Worm (Caenorhabditis elegans) whole organism, young adult: ENCODE results near the gene ntr-2.

Experiments
- B0019.2 ChIP-seq: fragments of 200-800 bp; sonication (Bioruptor generic); conservative IDR thresholded peaks from 2 replicates; pipeline ENCODE4 v1.3.6; 2022; ENCODE audit warnings: missing genetic modification reagents, missing genetic modification characterization, missing compliant biosample characterization
- B0035.1 ChIP-seq: sonication (generic microtip); optimal IDR thresholded peaks from 2 replicates; lab custom pipeline; 2016; ENCODE audit warnings: missing genetic modification characterization, mild to moderate bottlenecking, missing compliant biosample characterization, missing genotype, missing genetic modification reagents
- B0336.3 ChIP-seq: fragments of 200-800 bp; sonication (Bioruptor generic); IDR thresholded peaks from 2 replicates; pipeline ENCODE4 v1.3.6; 2022; ENCODE audit warnings: missing genetic modification characterization, missing compliant biosample characterization
- C06A6.2 ChIP-seq: fragments of 200-800 bp; sonication (Bioruptor generic); conservative IDR thresholded peaks from 2 replicates; pipeline ENCODE4 v1.3.6; 2022; ENCODE audit warnings: missing genetic modification characterization, missing compliant biosample characterization
- F10E7.11 ChIP-seq: sonication (generic microtip); optimal IDR thresholded peaks from 2 replicates; lab custom pipeline; 2017; ENCODE audit warnings: mild to moderate bottlenecking, missing genetic modification characterization, moderate library complexity, missing compliant biosample characterization
- F22D6.2 ChIP-seq: sonication (generic microtip); optimal IDR thresholded peaks from 2 replicates; lab custom pipeline; 2016; ENCODE audit warnings: mild to moderate bottlenecking, missing genetic modification characterization, missing compliant biosample characterization
- F33H1.4 ChIP-seq: fragments of 200-800 bp; sonication (Bioruptor generic); IDR thresholded peaks from 2 replicates; pipeline ENCODE4 v1.3.6; 2022; ENCODE audit warnings: missing genetic modification reagents, missing genetic modification characterization, missing compliant biosample characterization
- F52B5.7 ChIP-seq: sonication (generic microtip); optimal IDR thresholded peaks from 2 replicates; lab custom pipeline; 2016; ENCODE audit warnings: mild to moderate bottlenecking, missing genetic modification characterization, missing compliant biosample characterization
- F57A8.1 ChIP-seq: fragments of 200-800 bp; sonication (Bioruptor generic); optimal IDR thresholded peaks from 2 replicates; lab custom pipeline; 2018; ENCODE audit warnings: mild to moderate bottlenecking, missing genetic modification characterization, moderate library complexity, missing compliant biosample characterization
- Y56A3A.18 ChIP-seq: fragments of 200-800 bp; sonication (Bioruptor generic); IDR thresholded peaks from 2 replicates; pipeline ENCODE4 v1.3.6; 2022; ENCODE audit warnings: missing genetic modification reagents, missing genetic modification characterization, missing compliant biosample characterization
- Y79H2A.3 ChIP-seq: fragments of 200-800 bp; sonication (Bioruptor generic); conservative IDR thresholded peaks from 2 replicates; pipeline ENCODE4 v1.3.6; 2022; ENCODE audit warnings: missing genetic modification reagents, missing genetic modification characterization, missing compliant biosample characterization
- athp-1 ChIP-seq: sonication (generic microtip); optimal IDR thresholded peaks from 2 replicates; lab custom pipeline; 2017; ENCODE audit warnings: mild to moderate bottlenecking, missing genetic modification characterization, missing compliant biosample characterization
- bed-2 ChIP-seq: fragments of 200-800 bp; sonication (Bioruptor generic); IDR thresholded peaks from 2 replicates; pipeline ENCODE4 v1.3.6; 2022; ENCODE audit warnings: missing genetic modification reagents, missing genetic modification characterization, missing compliant biosample characterization
- ceh-27 ChIP-seq: fragments of 200-800 bp; sonication (Bioruptor generic); optimal IDR thresholded peaks from 2 replicates; lab custom pipeline; 2018; ENCODE audit warnings: mild to moderate bottlenecking, missing genetic modification characterization, moderate library complexity, missing compliant biosample characterization
- ceh-79 ChIP-seq: sonication (generic microtip); optimal IDR thresholded peaks from 2 replicates; lab custom pipeline; 2017; ENCODE audit warnings: mild to moderate bottlenecking, missing genetic modification characterization, missing compliant biosample characterization
- dpff-1 ChIP-seq: sonication (generic microtip); optimal IDR thresholded peaks from 2 replicates; lab custom pipeline; 2017; ENCODE audit warnings: mild to moderate bottlenecking, missing genetic modification characterization, missing compliant biosample characterization
- dpl-1 ChIP-seq: fragments of 150-350 bp; optimal IDR thresholded peaks from 2 replicates; lab custom pipeline; 2014; ENCODE audit warnings: missing biosample characterization, missing genetic modification reagents, missing genetic modification characterization
- ets-4 ChIP-seq: fragments of 200-800 bp; sonication (Bioruptor generic); optimal IDR thresholded peaks from 2 replicates; lab custom pipeline; 2018; ENCODE audit warnings: mild to moderate bottlenecking, missing genetic modification characterization, missing compliant biosample characterization
- hlh-26 ChIP-seq: fragments of 200-800 bp; sonication (Bioruptor generic); conservative IDR thresholded peaks from 2 replicates; pipeline ENCODE4 v1.3.6; 2022; ENCODE audit warnings: missing genetic modification reagents, missing genetic modification characterization, missing compliant biosample characterization
- hmg-20 ChIP-seq: fragments of 200-800 bp; sonication (Bioruptor generic); IDR thresholded peaks from 2 replicates; pipeline ENCODE4 v1.3.6; 2022; ENCODE audit warnings: missing genetic modification reagents, missing genetic modification characterization, missing compliant biosample characterization
- lin-54 ChIP-seq: fragments of 200-800 bp; sonication (Bioruptor generic); optimal IDR thresholded peaks from 2 replicates; lab custom pipeline; 2018; ENCODE audit warnings: mild to moderate bottlenecking, missing genetic modification characterization, missing compliant biosample characterization
- lir-1 ChIP-seq: fragments of 200-800 bp; sonication (Bioruptor generic); conservative IDR thresholded peaks from 2 replicates; pipeline ENCODE4 v1.3.6; 2022; ENCODE audit warnings: missing genetic modification reagents, missing genetic modification characterization, missing compliant biosample characterization
- madf-3 ChIP-seq: fragments of 200-800 bp; sonication (Bioruptor generic); IDR thresholded peaks from 2 replicates; pipeline ENCODE4 v1.3.6; 2022; ENCODE audit warnings: missing genetic modification reagents, missing genetic modification characterization, missing compliant biosample characterization
- madf-8 ChIP-seq: fragments of 200-800 bp; sonication (Bioruptor generic); conservative IDR thresholded peaks from 2 replicates; pipeline ENCODE4 v1.3.6; 2022; ENCODE audit warnings: missing genetic modification reagents, missing genetic modification characterization, missing compliant biosample characterization
- mel-28 ChIP-seq: sonication (generic microtip); optimal IDR thresholded peaks from 2 replicates; lab custom pipeline; 2016; ENCODE audit warnings: borderline replicate concordance, mild to moderate bottlenecking, missing genetic modification characterization, missing compliant biosample characterization
- mxl-1 ChIP-seq: sonication (generic microtip); optimal IDR thresholded peaks from 2 replicates; lab custom pipeline; 2016; ENCODE audit warnings: missing genetic modification characterization, missing compliant biosample characterization
- nfya-1 ChIP-seq: sonication (generic microtip); optimal IDR thresholded peaks from 2 replicates; lab custom pipeline; 2017; ENCODE audit warnings: antibody characterized with exemption, missing compliant biosample characterization, missing genetic modification characterization, borderline replicate concordance; ENCODE audit not compliant: insufficient read depth
- nhr-80 ChIP-seq: sonication (generic microtip); optimal IDR thresholded peaks from 2 replicates; lab custom pipeline; 2016; ENCODE audit warnings: missing genetic modification characterization, missing compliant biosample characterization
- pha-4 ChIP-seq: fragments of 150-350 bp; sonication (generic microtip); optimal IDR thresholded peaks from 2 replicates; lab custom pipeline; 2014; ENCODE audit warnings: missing biosample characterization, missing genetic modification reagents, missing genetic modification characterization
- snpc-1.1 ChIP-seq: sonication (generic microtip); optimal IDR thresholded peaks from 2 replicates; lab custom pipeline; 2017; ENCODE audit warnings: missing genetic modification characterization, mild to moderate bottlenecking, missing compliant biosample characterization, antibody characterized with exemption, moderate library complexity, missing genotype, missing genetic modification reagents; ENCODE audit not compliant: insufficient read depth
- snpc-3.4 ChIP-seq: sonication (generic microtip); optimal IDR thresholded peaks from 2 replicates; lab custom pipeline; 2017; ENCODE audit warnings: missing genetic modification characterization, mild to moderate bottlenecking, missing compliant biosample characterization, antibody characterized with exemption, moderate library complexity, missing genotype, missing genetic modification reagents
- snpc-4 ChIP-seq, 5 experiments: fragments of 150-350 bp in 1 of 5; sonication (generic microtip) in 4 of 5; optimal IDR thresholded peaks; 2 replicates each; lab custom pipeline; 2014 to 2018; ENCODE audit warnings: missing genetic modification characterization in 5 of 5, missing biosample characterization in 3 of 5, antibody characterized with exemption in 2 of 5, mild to moderate bottlenecking in 2 of 5, missing compliant biosample characterization in 2 of 5, missing genotype in 2 of 5, moderate library complexity in 2 of 5, missing genetic modification reagents in 1 of 5
- tbx-9 ChIP-seq: sonication (generic microtip); optimal IDR thresholded peaks from 2 replicates; lab custom pipeline; 2016; ENCODE audit warnings: borderline replicate concordance, missing genetic modification characterization, inconsistent platforms, missing compliant biosample characterization
- unc-130 ChIP-seq: sonication (generic microtip); optimal IDR thresholded peaks from 2 replicates; lab custom pipeline; 2016; ENCODE audit warnings: missing genetic modification reagents, missing genetic modification characterization, missing compliant biosample characterization
- xnd-1 ChIP-seq: sonication (generic microtip); optimal IDR thresholded peaks from 2 replicates; lab custom pipeline; 2016; ENCODE audit warnings: missing genotype, missing genetic modification reagents, missing genetic modification characterization, missing compliant biosample characterization
- zfh-2 ChIP-seq: fragments of 200-800 bp; sonication (Bioruptor generic); conservative IDR thresholded peaks from 2 replicates; pipeline ENCODE4 v1.3.6; 2022; ENCODE audit warnings: missing genetic modification reagents, missing genetic modification characterization, missing compliant biosample characterization
- ztf-18 ChIP-seq: sonication (generic microtip); optimal IDR thresholded peaks from 2 replicates; lab custom pipeline; 2016; ENCODE audit warnings: missing genotype, mild to moderate bottlenecking, missing genetic modification characterization, missing compliant biosample characterization
- ztf-22 ChIP-seq: fragments of 200-800 bp; sonication (Bioruptor generic); optimal IDR thresholded peaks from 2 replicates; lab custom pipeline; 2018; ENCODE audit warnings: mild to moderate bottlenecking, missing genetic modification characterization, moderate library complexity, missing compliant biosample characterization
- ztf-28 ChIP-seq: fragments of 200-800 bp; sonication (Bioruptor generic); IDR thresholded peaks from 2 replicates; pipeline ENCODE4 v1.3.6; 2022; ENCODE audit warnings: missing genetic modification reagents, missing genetic modification characterization, missing compliant biosample characterization
- ztf-3 ChIP-seq: fragments of 200-800 bp; sonication (Bioruptor generic); optimal IDR thresholded peaks from 2 replicates; lab custom pipeline; 2018; ENCODE audit warnings: mild to moderate bottlenecking, missing genetic modification characterization, missing compliant biosample characterization

Gene ntr-2

ce11 chrX:14897192-14897591 is 31.6 kb downstream of the ntr-2 start:
- TF ChIP-seq snpc-4 (GFP tag; optimal IDR thresholded peaks at IDR 0.05; lab: Kevin White, UChicago) (no peak), snpc-4 (tag; optimal IDR thresholded peaks at IDR 0.05; lab: Kevin White, UChicago) (peak in 2 of 4 experiments; percentile 85 to 89), hlh-26 (GFP tag; lab: Robert Waterston, UW) (no peak), B0336.3 (GFP tag; lab: Robert Waterston, UW) (no peak), snpc-1.1 (peak; percentile 76)

ce11 chrX:14894845-14895244 is 33.9 kb downstream of the ntr-2 start, which contains the start of gene nac-1:
Gene nac-1 (plus strand): TSS chrX:14895145.
- TF ChIP-seq xnd-1 (tag; lab: Kevin White, UChicago) (no peak), F22D6.2 (tag; lab: Kevin White, UChicago) (no peak), tbx-9 (no peak), snpc-3.4 (tag; lab: Kevin White, UChicago) (no peak), F57A8.1 (GFP tag; lab: Kevin White, UChicago) (no peak), snpc-1.1 (no peak), ztf-18 (no peak), madf-8 (no peak), ztf-28 (GFP tag; lab: Robert Waterston, UW) (no peak), hmg-20 (GFP tag; lab: Robert Waterston, UW) (no peak)
- TF ChIP-seq, all 124 proteins: peak for 0

ce11 chrX:14894380-14894779 is 34.4 kb downstream of the ntr-2 start:
- TF ChIP-seq F22D6.2 (tag; lab: Kevin White, UChicago), result no peak
- no peak for TF ChIP-seq ztf-3 (GFP tag; lab: Kevin White, UChicago)
- TF ChIP-seq B0019.2 (GFP tag; lab: Robert Waterston, UW), result no peak
- no peak for TF ChIP-seq xnd-1 (tag; lab: Kevin White, UChicago)
- no peak for TF ChIP-seq pha-4
- no peak for TF ChIP-seq unc-130
- TF ChIP-seq dpl-1, result no peak
- no peak for TF ChIP-seq Y56A3A.18 (GFP tag; lab: Robert Waterston, UW)
- no peak for TF ChIP-seq nfya-1 (tag; lab: Kevin White, UChicago)
- TF ChIP-seq bed-2 (GFP tag; lab: Robert Waterston, UW), result no peak
- no peak for TF ChIP-seq mel-28 (tag; lab: Kevin White, UChicago)
- no peak for TF ChIP-seq dpff-1 (tag; lab: Kevin White, UChicago)
- TF ChIP-seq F10E7.11 (tag; lab: Kevin White, UChicago), result no peak
- no peak for TF ChIP-seq zfh-2 (GFP tag; lab: Robert Waterston, UW)
- TF ChIP-seq F52B5.7 (tag; lab: Kevin White, UChicago), result no peak
- no peak for TF ChIP-seq ets-4 (GFP tag; lab: Kevin White, UChicago)

ce11 chrX:14888188-14888587 is 40.6 kb downstream of the ntr-2 start, which contains the start of gene daf-6:
Gene daf-6 (plus strand): TSS chrX:14888488.
- TF ChIP-seq mxl-1 (tag; lab: Kevin White, UChicago) (no peak), C06A6.2 (GFP tag; lab: Robert Waterston, UW) (no peak), ztf-22 (no peak), F33H1.4 (GFP tag; lab: Robert Waterston, UW) (no peak), B0336.3 (GFP tag; lab: Robert Waterston, UW) (no peak), Y79H2A.3 (GFP tag; lab: Robert Waterston, UW) (no peak), B0035.1 (no peak), nhr-80 (no peak), Y56A3A.18 (GFP tag; lab: Robert Waterston, UW) (no peak), lin-54 (no peak), lir-1 (GFP tag; lab: Robert Waterston, UW) (no peak), ceh-79 (tag; lab: Kevin White, UChicago) (no peak), madf-3 (GFP tag; lab: Robert Waterston, UW) (no peak), ceh-27 (GFP tag; lab: Kevin White, UChicago) (no peak), athp-1 (no peak)
